Fruit fly (Drosophila melanogaster): ENCODE measurements around the gene kuk.

The kuk gene

DNA sequence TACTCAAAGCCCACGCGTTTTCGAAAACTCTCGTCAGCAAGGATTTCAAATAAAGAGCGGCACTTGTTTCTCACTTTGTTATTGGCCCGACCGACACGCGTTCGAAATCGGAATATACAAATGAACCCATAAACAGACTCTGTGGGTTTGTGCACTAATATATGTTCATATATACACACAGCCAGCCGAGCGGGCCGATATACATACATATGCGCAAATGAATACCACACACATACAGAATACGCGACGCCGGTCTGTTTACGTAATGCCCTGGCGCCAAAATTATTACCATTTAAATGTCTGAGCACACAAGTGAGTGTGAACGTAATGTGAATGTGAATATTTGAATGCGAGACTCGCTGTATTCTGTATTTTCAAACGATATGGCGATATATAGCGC is 12.3 kb upstream of the kuk start:
- no peak for TF ChIP-seq Ets96B (tag; optimal IDR thresholded peaks at IDR 0.05)
- TF ChIP-seq Eip78C (GFP tag), result peak; percentile 11
- no peak for TF ChIP-seq net (GFP tag; optimal IDR thresholded peaks at IDR 0.05)
- TF ChIP-seq CG10669 (GFP tag; optimal IDR thresholded peaks at IDR 0.05), result no peak
- peak; percentile 44 for TF ChIP-seq fkh (GFP tag; optimal IDR thresholded peaks at IDR 0.05)
- TF ChIP-seq achi (GFP tag; optimal IDR thresholded peaks at IDR 0.05), result no peak
- TF ChIP-seq svp (GFP tag), result peak; percentile 66
- TF ChIP-seq fd59A (GFP tag; optimal IDR thresholded peaks at IDR 0.05), result no peak
- TF ChIP-seq dsx (GFP tag; optimal IDR thresholded peaks at IDR 0.05; ENCODE audit: poor library complexity, severe bottlenecking), result no peak
- TF ChIP-seq vri (GFP tag; optimal IDR thresholded peaks at IDR 0.05), result peak; percentile 96

DNA sequence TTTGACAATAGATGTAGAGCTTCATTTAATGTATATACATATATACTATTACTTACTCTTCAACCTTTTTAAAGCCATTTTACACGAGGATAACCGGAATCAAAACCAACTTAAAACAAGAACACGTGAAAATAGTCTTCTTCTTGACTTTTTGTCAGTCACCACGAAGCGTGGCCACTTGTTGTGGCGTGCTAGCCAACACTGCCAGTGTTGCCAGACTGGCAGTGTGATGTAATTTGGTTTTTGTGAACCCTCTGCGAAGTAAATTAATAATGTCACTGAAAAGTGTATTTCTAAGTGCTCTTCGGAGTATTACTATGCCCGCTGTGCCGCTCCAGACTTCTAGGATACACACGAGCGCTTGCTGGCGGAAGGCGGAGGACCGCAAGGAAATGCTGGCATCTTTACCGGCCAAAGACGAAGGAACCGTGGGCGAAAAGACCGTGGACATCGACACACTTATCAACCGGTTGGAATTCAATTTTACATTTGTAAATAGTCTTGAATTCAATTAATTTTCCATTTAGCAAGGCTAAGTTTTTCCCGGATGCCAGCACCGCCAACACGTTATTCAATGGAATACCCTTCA is 7.4 kb upstream of the kuk start, which contains the start of the genes Ns1 and mRpS11:
Gene Ns1 (minus strand): TSS at position 150 of the 589 bp plus-strand sequence.
Gene mRpS11 (plus strand): TSS at position 207 of the 589 bp plus-strand sequence.
- TF ChIP-seq Hr4 (GFP tag; optimal IDR thresholded peaks at IDR 0.05) (no peak), acj6 (GFP tag; optimal IDR thresholded peaks at IDR 0.05) (no peak), CG6808 (GFP tag; optimal IDR thresholded peaks at IDR 0.05) (no peak), fkh (GFP tag; optimal IDR thresholded peaks at IDR 0.05) (peak; percentile 13), CG3032 (tag; optimal IDR thresholded peaks at IDR 0.05) (peak; percentile 34), cyc (GFP tag; optimal IDR thresholded peaks at IDR 0.05) (peak; percentile 28), topi (GFP tag; optimal IDR thresholded peaks at IDR 0.05) (no peak), CG16779 (tag; optimal IDR thresholded peaks at IDR 0.05) (no peak), CG34406 (GFP tag; optimal IDR thresholded peaks at IDR 0.05) (no peak), lz (GFP tag; optimal IDR thresholded peaks at IDR 0.05) (peak; percentile 15), CG31627 (GFP tag; optimal IDR thresholded peaks at IDR 0.05) (peak; percentile 22), Eip75B (GFP tag; optimal IDR thresholded peaks at IDR 0.05) (no peak), pdm3 (GFP tag; optimal IDR thresholded peaks at IDR 0.05) (no peak), Gug (GFP tag; IDR thresholded peaks at IDR 0.05) (no peak), Smox (GFP tag; optimal IDR thresholded peaks at IDR 0.05) (no peak), CG8319 (GFP tag; optimal IDR thresholded peaks at IDR 0.05) (no peak), CG11902 (GFP tag; optimal IDR thresholded peaks at IDR 0.05) (no peak), CG10631 (GFP tag; optimal IDR thresholded peaks at IDR 0.05) (no peak), svp (GFP tag) (peak; percentile 67), esn (GFP tag; optimal IDR thresholded peaks at IDR 0.05) (peak; percentile 27), net (GFP tag; optimal IDR thresholded peaks at IDR 0.05) (no peak), CG6854 (GFP tag; optimal IDR thresholded peaks at IDR 0.05) (no peak), Hr39 (GFP tag; optimal IDR thresholded peaks at IDR 0.05) (no peak), CG32006 (GFP tag; optimal IDR thresholded peaks at IDR 0.05) (no peak), CG3919 (GFP tag; optimal IDR thresholded peaks at IDR 0.05) (no peak), Eip93F (GFP tag; optimal IDR thresholded peaks at IDR 0.05) (no peak), CG6163 (GFP tag; IDR thresholded peaks at IDR 0.05) (0 out of 3 replicates have a peak, but pooled peaks have one; percentile 37), CG11762 (GFP tag; optimal IDR thresholded peaks at IDR 0.05; ENCODE audit: insufficient read depth) (no peak), Hr38 (GFP tag; optimal IDR thresholded peaks at IDR 0.05) (no peak), OdsH (GFP tag; optimal IDR thresholded peaks at IDR 0.05) (no peak), CG9139 (GFP tag; optimal IDR thresholded peaks at IDR 0.05) (no peak), Sox14 (GFP tag; optimal IDR thresholded peaks at IDR 0.05) (peak; percentile 48), Met (GFP tag; optimal IDR thresholded peaks at IDR 0.05) (no peak), vri (GFP tag; optimal IDR thresholded peaks at IDR 0.05) (peak; percentile 95)

All from whole organism, prepupa.